Fruit fly (Drosophila melanogaster) whole organism, prepupa: ENCODE results near the gene GstD6.

Experiments
- Smox ChIP-seq: fragments of 200-800 bp; sonication (Bioruptor generic); optimal IDR thresholded peaks from 3 replicates; lab custom pipeline; 2016; ENCODE audit warnings: missing biosample characterization, missing genetic modification characterization
- vri ChIP-seq: fragments of 200-800 bp; sonication (Bioruptor generic); optimal IDR thresholded peaks from 3 replicates; lab custom pipeline; 2016; ENCODE audit warnings: missing biosample characterization, mild to moderate bottlenecking, missing genetic modification characterization

DNA sequence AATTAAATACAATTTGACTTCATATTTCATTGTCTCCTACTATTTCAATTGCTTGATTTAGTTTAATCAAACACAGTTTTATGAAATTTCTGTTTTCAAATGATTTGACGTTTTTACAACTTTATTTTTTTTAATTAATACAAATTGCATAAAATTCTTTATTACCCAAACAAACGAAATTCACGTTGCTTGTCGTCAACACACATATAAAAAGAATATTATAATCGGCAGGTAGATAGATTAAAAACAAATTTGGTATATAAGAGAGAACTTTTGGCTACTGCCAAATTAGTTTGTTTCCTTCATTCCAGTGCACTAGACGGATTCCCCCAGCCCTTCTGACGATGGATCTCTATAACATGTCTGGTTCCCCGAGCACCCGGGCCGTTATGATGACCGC lies at the start of gene GstD6:
- no peak for TF ChIP-seq Smox (GFP tag; lab: Kevin White, UChicago)
- no peak for TF ChIP-seq vri (GFP tag; lab: Kevin White, UChicago)
